Worm (Caenorhabditis elegans) whole organism, L4/young adult: ENCODE results near the gene ZK896.1.

Experiments
- W03F9.2 ChIP-seq: fragments of 150-350 bp; optimal IDR thresholded peaks from 2 replicates; lab custom pipeline; 2014; ENCODE audit warnings: missing biosample characterization, missing genetic modification characterization
- dao-5 ChIP-seq: sonication (generic microtip); optimal IDR thresholded peaks from 2 replicates; lab custom pipeline; 2016; ENCODE audit warnings: missing genotype, missing genetic modification characterization, moderate library complexity, missing compliant biosample characterization
- him-1 ChIP-seq: sonication (generic microtip); optimal IDR thresholded peaks from 2 replicates; lab custom pipeline; 2016; ENCODE audit warnings: missing genotype, missing genetic modification reagents, missing genetic modification characterization, missing compliant biosample characterization

DNA sequence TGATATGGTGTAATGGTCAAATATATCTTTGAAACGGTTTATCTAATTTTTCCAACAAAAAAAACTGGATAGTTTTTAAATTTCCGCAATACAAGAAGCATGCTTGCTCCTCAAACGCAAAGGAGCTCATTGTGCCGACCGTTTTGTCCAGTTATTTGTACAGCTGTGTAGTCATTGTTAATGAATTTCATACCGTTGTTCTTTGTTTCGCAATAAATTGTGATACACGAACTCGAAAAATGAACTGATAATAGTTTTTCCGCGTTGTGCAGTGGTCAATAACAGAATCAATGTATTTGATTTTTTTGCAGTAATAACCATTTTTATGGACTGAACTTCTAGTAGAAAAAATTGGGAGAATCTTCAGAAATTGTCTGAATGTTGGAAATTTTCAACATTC is 23.7 kb upstream of the ZK896.1 start:
- TF ChIP-seq him-1 (tag; lab: Kevin White, UChicago) = no peak
- TF ChIP-seq dao-5 = no peak
- TF ChIP-seq W03F9.2 = no peak
